Worm (Caenorhabditis elegans): ENCODE measurements around the gene F11E6.4.
A peak's percentile ranks its signal among the peaks of the same experiment; 100 is the strongest.

Gene F11E6.4

ce11 chrIV:17470096-17470602 lies at the start of gene F11E6.4:
TSS of gene F11E6.4 (minus strand) at chrIV:17470354.
- TF ChIP-seq pha-4 (tag; optimal IDR thresholded peaks at IDR 0.05), result no peak
- no peak for TF ChIP-seq nhr-76 (tag; optimal IDR thresholded peaks at IDR 0.05)
- TF ChIP-seq elt-1 (tag; optimal IDR thresholded peaks at IDR 0.05; ENCODE audit: borderline replicate concordance, insufficient read depth), result no peak
- no peak for TF ChIP-seq zip-8 (tag; optimal IDR thresholded peaks at IDR 0.05)
- no peak for TF ChIP-seq drap-1 (GFP tag; optimal IDR thresholded peaks at IDR 0.05)
- TF ChIP-seq sem-2 (GFP tag; optimal IDR thresholded peaks at IDR 0.05), result no peak
- TF ChIP-seq nhr-237 (tag; optimal IDR thresholded peaks at IDR 0.05), result no peak
- no peak for TF ChIP-seq mab-5 (tag; optimal IDR thresholded peaks at IDR 0.05)

ce11 chrIV:17490679-17491078 lies 20.5 kb upstream of the F11E6.4 start, which contains the start of gene nas-6:
TSS of gene nas-6 (minus strand) at chrIV:17490779.
- TF ChIP-seq nhr-237 (tag; optimal IDR thresholded peaks at IDR 0.05) (no peak), pha-4 (tag; optimal IDR thresholded peaks at IDR 0.05) (peak; percentile 11), lin-32 (GFP tag; optimal IDR thresholded peaks at IDR 0.05) (no peak), zip-8 (tag; optimal IDR thresholded peaks at IDR 0.05) (no peak), nhr-28 (tag; optimal IDR thresholded peaks at IDR 0.05) (no peak)

- TF ChIP-seq blmp-1 (tag; optimal IDR thresholded peaks at IDR 0.05) (no peak), zip-8 (tag; optimal IDR thresholded peaks at IDR 0.05) (no peak), unc-39 (tag; optimal IDR thresholded peaks at IDR 0.05) (no peak), flh-1 (GFP tag; optimal IDR thresholded peaks at IDR 0.05) (no peak), sptf-1 (tag; optimal IDR thresholded peaks at IDR 0.05) (no peak), mab-5 (tag; optimal IDR thresholded peaks at IDR 0.05) (no peak), nhr-12 (tag; optimal IDR thresholded peaks at IDR 0.05) (no peak), nhr-76 (tag; optimal IDR thresholded peaks at IDR 0.05) (no peak), ceh-83 (GFP tag; optimal IDR thresholded peaks at IDR 0.05) (no peak), hlh-1 (tag; optimal IDR thresholded peaks at IDR 0.05) (no peak), pha-4 (tag; optimal IDR thresholded peaks at IDR 0.05) (no peak), bed-3 (GFP tag; optimal IDR thresholded peaks at IDR 0.05) (no peak), lsy-2 (tag; optimal IDR thresholded peaks at IDR 0.05) (no peak), ceh-43 (GFP tag; optimal IDR thresholded peaks at IDR 0.05) (no peak), snpc-4 (tag; optimal IDR thresholded peaks at IDR 0.05) (no peak), unc-120 (tag; optimal IDR thresholded peaks at IDR 0.05; ENCODE audit: poor library complexity, severe bottlenecking) (no peak), sem-2 (GFP tag; optimal IDR thresholded peaks at IDR 0.05) (no peak)
Measured at ce11 chrIV:17483230-17483629, 13.1 kb upstream of the F11E6.4 start, which contains the start of gene rabr-2. TSS of gene rabr-2 (minus strand) at chrIV:17483330.

ce11 chrIV:17475743-17476142 lies 5.6 kb upstream of the F11E6.4 start, which contains the start of gene grl-24:
TSS of gene grl-24 (minus strand) at chrIV:17475843.
- TF ChIP-seq unc-120 (tag; optimal IDR thresholded peaks at IDR 0.05; ENCODE audit: poor library complexity, severe bottlenecking) (no peak), pha-4 (tag; optimal IDR thresholded peaks at IDR 0.05) (no peak), sem-2 (GFP tag; optimal IDR thresholded peaks at IDR 0.05) (no peak), zip-8 (tag; optimal IDR thresholded peaks at IDR 0.05) (no peak), bed-3 (GFP tag; optimal IDR thresholded peaks at IDR 0.05) (no peak), ces-1 (GFP tag; optimal IDR thresholded peaks at IDR 0.05) (no peak), nhr-76 (tag; optimal IDR thresholded peaks at IDR 0.05) (no peak), cnd-1 (tag; optimal IDR thresholded peaks at IDR 0.05) (no peak), snpc-4 (tag; optimal IDR thresholded peaks at IDR 0.05) (no peak), elt-3 (tag; optimal IDR thresholded peaks at IDR 0.05) (no peak)

ce11 chrIV:17475242-17475641 lies 5.1 kb upstream of the F11E6.4 start, which contains the start of gene F11E6.9:
TSS of gene F11E6.9 (minus strand) at chrIV:17475342.
- TF ChIP-seq M03D4.4 (tag; optimal IDR thresholded peaks at IDR 0.05) (no peak), unc-62 (GFP tag; optimal IDR thresholded peaks at IDR 0.05) (no peak), mab-5 (tag; optimal IDR thresholded peaks at IDR 0.05) (no peak), zip-8 (tag; optimal IDR thresholded peaks at IDR 0.05) (no peak), nhr-237 (tag; optimal IDR thresholded peaks at IDR 0.05) (no peak), mls-2 (tag; optimal IDR thresholded peaks at IDR 0.05) (no peak), ceh-83 (GFP tag; optimal IDR thresholded peaks at IDR 0.05) (no peak), lsy-2 (tag; optimal IDR thresholded peaks at IDR 0.05) (no peak), bed-3 (GFP tag; optimal IDR thresholded peaks at IDR 0.05) (no peak), flh-1 (GFP tag; optimal IDR thresholded peaks at IDR 0.05) (no peak)

- TF ChIP-seq nhr-237 (tag; optimal IDR thresholded peaks at IDR 0.05), result no peak
- no peak for TF ChIP-seq zip-8 (tag; optimal IDR thresholded peaks at IDR 0.05)
- TF ChIP-seq mab-5 (tag; optimal IDR thresholded peaks at IDR 0.05), result no peak
- no peak for TF ChIP-seq nhr-76 (tag; optimal IDR thresholded peaks at IDR 0.05)
- TF ChIP-seq elt-1 (tag; optimal IDR thresholded peaks at IDR 0.05; ENCODE audit: borderline replicate concordance, insufficient read depth), result no peak
- TF ChIP-seq M03D4.4 (tag; optimal IDR thresholded peaks at IDR 0.05), result no peak
- no peak for TF ChIP-seq bed-3 (GFP tag; optimal IDR thresholded peaks at IDR 0.05)
- no peak for TF ChIP-seq ztf-11 (tag; optimal IDR thresholded peaks at IDR 0.05)
- TF ChIP-seq mep-1 (tag; optimal IDR thresholded peaks at IDR 0.05), result no peak
- TF ChIP-seq sem-2 (GFP tag; optimal IDR thresholded peaks at IDR 0.05), result no peak
- TF ChIP-seq unc-39 (tag; optimal IDR thresholded peaks at IDR 0.05), result no peak
Measured at ce11 chrIV:17474047-17474446, 3.9 kb upstream of the F11E6.4 start.
